Fruit fly (Drosophila melanogaster) whole organism, embryonic: Measurements from ENCODE around the gene CG17906.

Experiments used
- Ada2b ChIP-seq: fragments of 200-800 bp; sonication (Bioruptor generic); IDR thresholded peaks from 2 replicates; pipeline ENCODE4 v1.3.6; 2022; ENCODE audit warnings: missing biosample characterization, missing genetic modification characterization
- Awh ChIP-seq: fragments of 200-800 bp; sonication (Bioruptor generic); IDR thresholded peaks from 2 replicates; pipeline ENCODE4, ENCODE4 v1.3.6; 2022; ENCODE audit warnings: missing biosample characterization, missing genetic modification characterization
- Bgb ChIP-seq: fragments of 200-800 bp; sonication (Bioruptor generic); IDR thresholded peaks from 2 replicates; pipeline ENCODE4 v1.3.6; 2022; ENCODE audit warnings: missing biosample characterization, missing genetic modification characterization; ENCODE audit not compliant: partially characterized antibody
- CG10543 ChIP-seq: fragments of 200-800 bp; sonication (Bioruptor generic); optimal IDR thresholded peaks from 3 replicates; lab custom pipeline; 2017; ENCODE audit warnings: missing biosample characterization, mild to moderate bottlenecking, missing genetic modification characterization, moderate library complexity
- CG11696 ChIP-seq: fragments of 200-800 bp; sonication (Bioruptor generic); IDR thresholded peaks from 2 replicates; pipeline ENCODE4 v1.3.6; 2022; ENCODE audit warnings: missing biosample characterization, missing genetic modification characterization
- CG12391 ChIP-seq: fragments of 200-800 bp; sonication (Bioruptor generic); optimal IDR thresholded peaks from 3 replicates; lab custom pipeline; 2018; ENCODE audit warnings: missing biosample characterization, mild to moderate bottlenecking, missing genetic modification characterization, moderate library complexity
- CG12659 ChIP-seq: fragments of 200-800 bp; sonication (Bioruptor generic); optimal IDR thresholded peaks from 3 replicates; lab custom pipeline; 2017; ENCODE audit warnings: mild to moderate bottlenecking, missing biosample characterization, missing genetic modification reagents, missing genetic modification characterization
- CG12942 ChIP-seq: fragments of 200-800 bp; sonication (Bioruptor generic); optimal IDR thresholded peaks from 3 replicates; lab custom pipeline; 2016; ENCODE audit warnings: missing biosample characterization, missing genetic modification characterization
- CG13296 ChIP-seq: fragments of 200-800 bp; sonication (Bioruptor generic); optimal IDR thresholded peaks from 3 replicates; lab custom pipeline; 2018; ENCODE audit warnings: missing biosample characterization, mild to moderate bottlenecking, missing genetic modification characterization
- CG2678 ChIP-seq: fragments of 200-800 bp; sonication (Bioruptor generic); optimal IDR thresholded peaks from 3 replicates; lab custom pipeline; 2019; ENCODE audit warnings: missing biosample characterization, mild to moderate bottlenecking, missing genetic modification characterization, moderate library complexity
- CG32767 ChIP-seq: fragments of 200-800 bp; sonication (Bioruptor generic); IDR thresholded peaks from 2 replicates; pipeline ENCODE4 v1.3.6; 2022; ENCODE audit warnings: missing biosample characterization, missing genetic modification characterization
- CG4424 ChIP-seq: fragments of 200-800 bp; sonication (Bioruptor generic); optimal IDR thresholded peaks from 3 replicates; lab custom pipeline; 2016; ENCODE audit warnings: missing biosample characterization, missing genetic modification characterization
- CG5953 ChIP-seq: fragments of 200-800 bp; sonication (Bioruptor generic); IDR thresholded peaks from 2 replicates; pipeline ENCODE4 v1.3.6; 2022; ENCODE audit warnings: missing biosample characterization, missing genetic modification characterization
- CG7987 ChIP-seq: fragments of 200-800 bp; sonication (Bioruptor generic); optimal IDR thresholded peaks from 2 replicates; lab custom pipeline; 2018; ENCODE audit warnings: missing biosample characterization, mild to moderate bottlenecking, missing genetic modification characterization, moderate library complexity
- CG8089 ChIP-seq: fragments of 200-800 bp; sonication (Bioruptor generic); optimal IDR thresholded peaks from 3 replicates; lab custom pipeline; 2016; ENCODE audit warnings: missing biosample characterization, missing genetic modification characterization
- CG9876 ChIP-seq: fragments of 200-800 bp; sonication (Bioruptor generic); optimal IDR thresholded peaks from 2 replicates; lab custom pipeline; 2016; ENCODE audit warnings: missing biosample characterization, missing genetic modification characterization
- D ChIP-seq, 2 experiments: fragments of 200-800 bp in 1 of 2; fragments of >200 bp in 1 of 2; sonication (Bioruptor generic) in 1 of 2; optimal IDR thresholded peaks; 2 replicates in 1 of 2; 3 replicates in 1 of 2; lab custom pipeline; 2017; ENCODE audit warnings: mild to moderate bottlenecking in 1 of 2, missing biosample characterization in 1 of 2, missing genetic modification characterization in 1 of 2, missing genetic modification reagents in 1 of 2
- Dad ChIP-seq: fragments of 200-800 bp; sonication (Bioruptor generic); optimal IDR thresholded peaks from 3 replicates; lab custom pipeline; 2016; ENCODE audit warnings: missing biosample characterization, missing genetic modification characterization
- ERR ChIP-seq: fragments of 200-800 bp; sonication (Bioruptor generic); optimal IDR thresholded peaks from 2 replicates; lab custom pipeline; 2016; ENCODE audit warnings: missing biosample characterization, missing genetic modification characterization
- Ets97D ChIP-seq: fragments of 200-800 bp; sonication (Bioruptor generic); optimal IDR thresholded peaks from 3 replicates; lab custom pipeline; 2016; ENCODE audit warnings: missing biosample characterization, missing genetic modification characterization
- Gsc ChIP-seq: fragments of 200-800 bp; sonication (Bioruptor generic); IDR thresholded peaks from 2 replicates; pipeline ENCODE4 v1.3.6; 2022; ENCODE audit warnings: missing biosample characterization, missing genetic modification characterization
- Hr78 ChIP-seq, 2 experiments: fragments of 200-800 bp in 1 of 2; fragments of >200 bp in 1 of 2; sonication (Bioruptor generic) in 1 of 2; optimal IDR thresholded peaks; 2 replicates each; lab custom pipeline; 2017 to 2019; ENCODE audit warnings: missing biosample characterization in 2 of 2, missing genetic modification characterization in 2 of 2, mild to moderate bottlenecking in 1 of 2, moderate library complexity in 1 of 2
- Nf-YA ChIP-seq: fragments of 200-800 bp; sonication (Bioruptor generic); IDR thresholded peaks from 2 replicates; pipeline ENCODE4 v1.3.6; 2022; ENCODE audit warnings: missing biosample characterization, missing genetic modification characterization
- Nf-YB ChIP-seq: fragments of 200-800 bp; sonication (Bioruptor generic); optimal IDR thresholded peaks from 3 replicates; lab custom pipeline; 2019; ENCODE audit warnings: missing biosample characterization, mild to moderate bottlenecking, missing genetic modification characterization, moderate library complexity
- Nf-YC ChIP-seq: fragments of 200-800 bp; optimal IDR thresholded peaks from 3 replicates; lab custom pipeline; 2019; ENCODE audit warnings: missing biosample characterization, mild to moderate bottlenecking, missing genetic modification characterization, moderate library complexity
- Oaz ChIP-seq: fragments of 200-800 bp; sonication (Bioruptor generic); IDR thresholded peaks from 2 replicates; pipeline ENCODE4 v1.3.6; 2022; ENCODE audit warnings: missing biosample characterization, missing genetic modification characterization
- Rfx ChIP-seq: fragments of 200-800 bp; sonication (Bioruptor generic); IDR thresholded peaks from 2 replicates; pipeline ENCODE4 v1.3.6; 2022; ENCODE audit warnings: missing biosample characterization, missing genetic modification characterization
- Stat92E ChIP-seq, 3 experiments: fragments of >200 bp in 2 of 3; fragments of 200-800 bp in 1 of 3; sonication (Bioruptor generic) in 1 of 3; optimal IDR thresholded peaks; 2 replicates each; lab custom pipeline; 2017 to 2019; ENCODE audit warnings: missing biosample characterization in 3 of 3, missing genetic modification characterization in 3 of 3, mild to moderate bottlenecking in 1 of 3, moderate library complexity in 1 of 3
- Trl ChIP-seq, 3 experiments: fragments of >200 bp in 2 of 3; fragments of 200-800 bp in 1 of 3; sonication (Bioruptor generic) in 1 of 3; optimal IDR thresholded peaks; 2 replicates in 1 of 3; 3 replicates in 2 of 3; lab custom pipeline; 2016 to 2017; ENCODE audit warnings: missing biosample characterization in 1 of 3, missing genetic modification characterization in 1 of 3
- bab2 ChIP-seq: fragments of 200-800 bp; sonication (Bioruptor generic); optimal IDR thresholded peaks from 2 replicates; lab custom pipeline; 2016; ENCODE audit warnings: missing biosample characterization, missing genetic modification characterization
- bsh ChIP-seq, 2 experiments: fragments of 200-800 bp; sonication (Bioruptor generic); optimal IDR thresholded peaks; 2 replicates each; lab custom pipeline; 2017 to 2018; ENCODE audit warnings: mild to moderate bottlenecking in 2 of 2, missing biosample characterization in 2 of 2, missing genetic modification characterization in 2 of 2, moderate library complexity in 1 of 2
- chif ChIP-seq, 2 experiments: fragments of 200-800 bp; sonication (Bioruptor generic); optimal IDR thresholded peaks; 3 replicates each; lab custom pipeline; 2016; ENCODE audit warnings: missing biosample characterization in 2 of 2, missing genetic modification characterization in 2 of 2
- crp ChIP-seq, 2 experiments: fragments of 200-800 bp; sonication (Bioruptor generic); optimal IDR thresholded peaks; 2 replicates in 1 of 2; 3 replicates in 1 of 2; lab custom pipeline; 2017; ENCODE audit warnings: missing biosample characterization in 2 of 2, missing genetic modification characterization in 2 of 2, mild to moderate bottlenecking in 1 of 2, moderate library complexity in 1 of 2
- dm ChIP-seq: fragments of 200-800 bp; sonication (Bioruptor generic); optimal IDR thresholded peaks from 3 replicates; lab custom pipeline; 2016; ENCODE audit warnings: missing biosample characterization, missing genetic modification characterization
- ewg ChIP-seq: fragments of 200-800 bp; sonication (Bioruptor generic); optimal IDR thresholded peaks from 3 replicates; lab custom pipeline; 2017; ENCODE audit warnings: mild to moderate bottlenecking, missing biosample characterization, missing genetic modification reagents, missing genetic modification characterization
- exex ChIP-seq: fragments of 200-800 bp; sonication (Bioruptor generic); optimal IDR thresholded peaks from 4 replicates; lab custom pipeline; 2018; ENCODE audit warnings: missing biosample characterization, mild to moderate bottlenecking, missing genetic modification characterization, moderate library complexity
- eyg ChIP-seq: fragments of 200-800 bp; sonication (Bioruptor generic); optimal IDR thresholded peaks from 3 replicates; lab custom pipeline; 2016; ENCODE audit warnings: missing biosample characterization, missing genetic modification characterization
- gem ChIP-seq: fragments of 200-800 bp; sonication (Bioruptor generic); optimal IDR thresholded peaks from 2 replicates; lab custom pipeline; 2019; ENCODE audit warnings: missing biosample characterization, mild to moderate bottlenecking, missing genetic modification characterization, moderate library complexity
- gfzf ChIP-seq: fragments of 200-800 bp; sonication (Bioruptor generic); optimal IDR thresholded peaks from 2 replicates; lab custom pipeline; 2016; ENCODE audit warnings: missing biosample characterization, mild to moderate bottlenecking, missing genetic modification characterization, moderate library complexity
- grau ChIP-seq: fragments of 200-800 bp; optimal IDR thresholded peaks from 3 replicates; lab custom pipeline; 2019; ENCODE audit warnings: missing biosample characterization, mild to moderate bottlenecking, missing genetic modification characterization, moderate library complexity
- hb ChIP-seq: fragments of 200-800 bp; sonication (Bioruptor generic); IDR thresholded peaks from 3 replicates; pipeline ENCODE4 v1.3.6; 2022; ENCODE audit warnings: missing biosample characterization, missing genetic modification characterization; ENCODE audit not compliant: partially characterized antibody
- insv ChIP-seq, 2 experiments: fragments of 200-800 bp; sonication (Bioruptor generic); optimal IDR thresholded peaks; 3 replicates each; lab custom pipeline; 2016 to 2018; ENCODE audit warnings: missing biosample characterization in 2 of 2, missing genetic modification characterization in 2 of 2
- pros ChIP-seq: fragments of 200-800 bp; sonication (Bioruptor generic); optimal IDR thresholded peaks from 3 replicates; lab custom pipeline; 2019; ENCODE audit warnings: missing biosample characterization, mild to moderate bottlenecking, missing genetic modification characterization, moderate library complexity
- pzg ChIP-seq: fragments of 200-800 bp; sonication (Bioruptor generic); optimal IDR thresholded peaks from 3 replicates; lab custom pipeline; 2018; ENCODE audit warnings: missing biosample characterization, mild to moderate bottlenecking, missing genetic modification characterization, moderate library complexity
- row ChIP-seq: fragments of 200-800 bp; sonication (Bioruptor generic); IDR thresholded peaks from 3 replicates; pipeline ENCODE4 v1.3.6; 2022; ENCODE audit warnings: missing biosample characterization, missing genetic modification characterization
- seq ChIP-seq: fragments of 200-800 bp; sonication (Bioruptor generic); IDR thresholded peaks from 2 replicates; pipeline ENCODE4 v1.3.6; 2022; ENCODE audit warnings: missing biosample characterization, missing genetic modification characterization
- sim ChIP-seq: fragments of 200-800 bp; sonication (Bioruptor generic); IDR thresholded peaks from 2 replicates; pipeline ENCODE4 v1.3.6; 2022; ENCODE audit warnings: missing biosample characterization, missing genetic modification characterization
- slp2 ChIP-seq: fragments of 200-800 bp; sonication (Bioruptor generic); optimal IDR thresholded peaks from 2 replicates; lab custom pipeline; 2016; ENCODE audit warnings: missing biosample characterization, missing genetic modification characterization
- so ChIP-seq: fragments of 200-800 bp; sonication (Bioruptor generic); IDR thresholded peaks from 3 replicates; pipeline ENCODE4 v1.3.6; 2022; ENCODE audit warnings: missing biosample characterization, missing genetic modification characterization
- sr ChIP-seq: fragments of 200-800 bp; sonication (Bioruptor generic); IDR thresholded peaks from 3 replicates; pipeline ENCODE4 v1.3.6; 2022; ENCODE audit warnings: missing biosample characterization, missing genetic modification characterization

Gene CG17906

dm6 chr2L:8947989-8948388, 46.2 kb upstream of the CG17906 start (continued):
- TF ChIP-seq sim (no peak), bab2 (GFP tag; lab: Kevin White, UChicago) (no peak), eyg (GFP tag; lab: Kevin White, UChicago) (no peak), pros (GFP tag; lab: Kevin White, UChicago) (no peak), CG12659 (GFP tag; lab: Kevin White, UChicago) (no peak), Awh (GFP tag; lab: Robert Waterston, UW) (no peak), CG12391 (tag; lab: Kevin White, UChicago) (no peak), Ets97D (GFP tag; lab: Kevin White, UChicago) (no peak), CG13296 (GFP tag; lab: Kevin White, UChicago) (peak; percentile 54), CG32767 (GFP tag; lab: Robert Waterston, UW) (no peak), CG12942 (GFP tag; lab: Kevin White, UChicago) (no peak), Trl (optimal IDR thresholded peaks at IDR 0.05; lab: Kevin White, UChicago) (no peak), Trl (GFP tag; optimal IDR thresholded peaks at IDR 0.05; lab: Kevin White, UChicago) (no peak), dm (GFP tag; lab: Kevin White, UChicago) (no peak), slp2 (no peak), sr (no peak), crp (GFP tag; optimal IDR thresholded peaks at IDR 0.05; lab: Kevin White, UChicago) (no peak), grau (no peak), Nf-YC (tag; lab: Kevin White, UChicago) (peak; percentile 25), gfzf (GFP tag; lab: Kevin White, UChicago) (no peak), ewg (GFP tag; lab: Kevin White, UChicago) (no peak), exex (tag; lab: Kevin White, UChicago) (peak; percentile 50), Hr78 (GFP tag; optimal IDR thresholded peaks at IDR 0.05; lab: Kevin White, UChicago) (no peak), so (no peak), chif (GFP tag; optimal IDR thresholded peaks at IDR 0.05; lab: Kevin White, UChicago) (no peak), CG4424 (GFP tag; lab: Kevin White, UChicago) (no peak), hb (GFP tag; lab: Robert Waterston, UW) (no peak), gem (tag; lab: Kevin White, UChicago) (no peak), Bgb (no peak), CG8089 (GFP tag; lab: Kevin White, UChicago) (no peak), pzg (GFP tag; lab: Kevin White, UChicago) (no peak), seq (GFP tag; lab: Robert Waterston, UW) (no peak), Rfx (GFP tag; lab: Robert Waterston, UW) (no peak), CG10543 (GFP tag; lab: Kevin White, UChicago) (peak; percentile 38), Gsc (GFP tag; lab: Robert Waterston, UW) (no peak), Stat92E (GFP tag; optimal IDR thresholded peaks at IDR 0.05; lab: Kevin White, UChicago) (no peak), CG11696 (no peak), CG2678 (tag; lab: Kevin White, UChicago) (peak; percentile 47), insv (GFP tag; optimal IDR thresholded peaks at IDR 0.05; lab: Kevin White, UChicago) (no peak), CG7987 (GFP tag; lab: Kevin White, UChicago) (no peak), Nf-YB (GFP tag; lab: Kevin White, UChicago) (no peak), CG5953 (no peak), CG9876 (GFP tag; lab: Kevin White, UChicago) (no peak), row (no peak), Nf-YA (GFP tag; lab: Robert Waterston, UW) (no peak), bsh (GFP tag; optimal IDR thresholded peaks at IDR 0.05; lab: Kevin White, UChicago) (no peak), D (optimal IDR thresholded peaks at IDR 0.05; lab: Kevin White, UChicago) (no peak), D (GFP tag; optimal IDR thresholded peaks at IDR 0.05; lab: Kevin White, UChicago) (no peak), Ada2b (GFP tag; lab: Robert Waterston, UW) (no peak), Oaz (GFP tag; lab: Robert Waterston, UW) (no peak), Dad (GFP tag; lab: Kevin White, UChicago) (no peak), ERR (GFP tag; lab: Kevin White, UChicago) (no peak)
